Worm (Caenorhabditis elegans) whole organism, midembryonic: ENCODE data around the gene T26C11.4.

ENCODE experiments used
- flt-1 ChIP-seq: fragments of 200-800 bp; sonication (Bioruptor generic); IDR thresholded peaks from 2 replicates; pipeline ENCODE4 v1.3.6; 2022; ENCODE audit warnings: missing genetic modification characterization, missing compliant biosample characterization
- ref-1 ChIP-seq: fragments of 200-800 bp; sonication (Bioruptor generic); conservative IDR thresholded peaks from 2 replicates; pipeline ENCODE4 v1.3.6; 2022; ENCODE audit warnings: missing genetic modification reagents, missing genetic modification characterization, missing compliant biosample characterization
- ztf-23 ChIP-seq: fragments of 200-800 bp; sonication (Bioruptor generic); IDR thresholded peaks from 2 replicates; pipeline ENCODE4 v1.3.6; 2022; ENCODE audit warnings: missing genetic modification reagents, missing genetic modification characterization, missing compliant biosample characterization
- ztf-29 ChIP-seq: fragments of 200-800 bp; sonication (Bioruptor generic); IDR thresholded peaks from 2 replicates; pipeline ENCODE4 v1.3.6; 2022; ENCODE audit warnings: missing genetic modification reagents, missing genetic modification characterization, missing compliant biosample characterization

ce11 chrX:1880665-1881064 is 35.3 kb upstream of the T26C11.4 start:
- TF ChIP-seq ztf-29 (peak; percentile 85), ref-1 (GFP tag; lab: Robert Waterston, UW) (peak; percentile 86), flt-1 (GFP tag; lab: Robert Waterston, UW) (peak; percentile 94), ztf-23 (peak; percentile 88)
